Fruit fly (Drosophila melanogaster): ENCODE measurements around the gene CG43954.

dm6 chr3L:16679492-16680120, 31.9 kb downstream of the CG43954 start:
- TF ChIP-seq Ets21C (GFP tag; optimal IDR thresholded peaks at IDR 0.05) (no peak), CG8319 (GFP tag; optimal IDR thresholded peaks at IDR 0.05) (no peak)

All from whole organism, prepupa.